Worm (Caenorhabditis elegans) whole organism, midembryonic: ENCODE measurements around the gene F53H2.1.

ENCODE experiments used
- ref-1 ChIP-seq: fragments of 200-800 bp; sonication (Bioruptor generic); conservative IDR thresholded peaks from 2 replicates; pipeline ENCODE4 v1.3.6; 2022; ENCODE audit warnings: missing genetic modification reagents, missing genetic modification characterization, missing compliant biosample characterization
- ztf-23 ChIP-seq: fragments of 200-800 bp; sonication (Bioruptor generic); IDR thresholded peaks from 2 replicates; pipeline ENCODE4 v1.3.6; 2022; ENCODE audit warnings: missing genetic modification reagents, missing genetic modification characterization, missing compliant biosample characterization

- TF ChIP-seq ztf-23 (no peak), ref-1 (GFP tag; lab: Robert Waterston, UW) (no peak)
Measured at ce11 chrV:20383065-20383609, 4.4 kb upstream of the F53H2.1 start, which contains the start of gene K02E2.11.
